Worm (Caenorhabditis elegans): ENCODE results near the gene sssh-1.

sssh-1 gene

ce11 chrX:14907257-14907801 lies 31.6 kb downstream of the sssh-1 start:
- TF ChIP-seq blmp-1 (tag; optimal IDR thresholded peaks at IDR 0.05), result peak; percentile 53
- TF ChIP-seq vab-15 (tag; optimal IDR thresholded peaks at IDR 0.05), result no peak
- peak in 2 of 6 experiments; percentile 29 to 61 for TF ChIP-seq elt-3 (tag; optimal IDR thresholded peaks at IDR 0.05)
- no peak for TF ChIP-seq lin-13 (GFP tag; optimal IDR thresholded peaks at IDR 0.05)

- peak; percentile 50 for TF ChIP-seq fkh-10 (GFP tag; optimal IDR thresholded peaks at IDR 0.05)
- no peak for TF ChIP-seq mdl-1 (tag; optimal IDR thresholded peaks at IDR 0.05)
- TF ChIP-seq elt-2 (tag; optimal IDR thresholded peaks at IDR 0.05), result no peak
Observed at ce11 chrX:14910689-14911088, 34.9 kb downstream of the sssh-1 start.

ce11 chrX:14916767-14917166 lies 41.0 kb downstream of the sssh-1 start:
- TF ChIP-seq nhr-20 (tag; optimal IDR thresholded peaks at IDR 0.05), result no peak
- peak; percentile 33 for TF ChIP-seq lin-14 (GFP tag; optimal IDR thresholded peaks at IDR 0.05)
- no peak for TF ChIP-seq blmp-1 (tag; optimal IDR thresholded peaks at IDR 0.05)
- peak; percentile 83 for TF ChIP-seq fkh-10 (GFP tag; optimal IDR thresholded peaks at IDR 0.05)
- TF ChIP-seq alr-1 (tag; optimal IDR thresholded peaks at IDR 0.05; ENCODE audit: borderline replicate concordance), result no peak
- no peak for TF ChIP-seq lin-13 (GFP tag; optimal IDR thresholded peaks at IDR 0.05)
- no peak for TF ChIP-seq efl-1 (optimal IDR thresholded peaks at IDR 0.05)
- peak in 1 of 2 experiments; percentile 62 for TF ChIP-seq efl-1 (GFP tag; optimal IDR thresholded peaks at IDR 0.05 in 1 of 2)
- no peak for TF ChIP-seq egl-27 (tag; optimal IDR thresholded peaks at IDR 0.05)

ce11 chrX:14918538-14918937 lies 42.8 kb downstream of the sssh-1 start, which contains the start of gene npr-40:
Gene npr-40 (plus strand): TSS chrX:14918838.
- no peak for TF ChIP-seq fkh-8 (tag; optimal IDR thresholded peaks at IDR 0.05)
- no peak for TF ChIP-seq ceh-63 (GFP tag; optimal IDR thresholded peaks at IDR 0.05)
- TF ChIP-seq snpc-4 (tag; optimal IDR thresholded peaks at IDR 0.05), result no peak
- TF ChIP-seq aha-1 (tag; optimal IDR thresholded peaks at IDR 0.05), result no peak
- no peak for TF ChIP-seq ceh-90 (tag; optimal IDR thresholded peaks at IDR 0.05)
- no peak for TF ChIP-seq ama-1 (optimal IDR thresholded peaks at IDR 0.05)
- TF ChIP-seq irx-1 (tag; optimal IDR thresholded peaks at IDR 0.05), result no peak
- TF ChIP-seq sox-4 (tag; optimal IDR thresholded peaks at IDR 0.05), result no peak
- no peak for TF ChIP-seq ces-1 (GFP tag; optimal IDR thresholded peaks at IDR 0.05)
- no peak for TF ChIP-seq rnt-1 (tag; optimal IDR thresholded peaks at IDR 0.05)
- TF ChIP-seq ceh-88 (GFP tag; IDR thresholded peaks at IDR 0.05), result no peak
- TF ChIP-seq mef-2 (tag; optimal IDR thresholded peaks at IDR 0.05), result no peak
- no peak for TF ChIP-seq aly-2 (tag; optimal IDR thresholded peaks at IDR 0.05)
- TF ChIP-seq jun-1 (tag; optimal IDR thresholded peaks at IDR 0.05), result no peak
- no peak for TF ChIP-seq nhr-76 (tag; optimal IDR thresholded peaks at IDR 0.05)
- no peak for TF ChIP-seq xbp-1 (tag; optimal IDR thresholded peaks at IDR 0.05)
- TF ChIP-seq zip-4 (GFP tag; optimal IDR thresholded peaks at IDR 0.05), result no peak
- no peak for TF ChIP-seq egl-27 (tag; optimal IDR thresholded peaks at IDR 0.05)
- no peak for TF ChIP-seq hpl-2 (GFP tag; optimal IDR thresholded peaks at IDR 0.05)
- no peak for TF ChIP-seq ets-5 (GFP tag; IDR thresholded peaks at IDR 0.05)

ce11 chrX:14920880-14921279 lies 45.1 kb downstream of the sssh-1 start:
- TF ChIP-seq skn-1 (tag; optimal IDR thresholded peaks at IDR 0.05) (no peak), aha-1 (tag; optimal IDR thresholded peaks at IDR 0.05) (no peak), fkh-10 (GFP tag; optimal IDR thresholded peaks at IDR 0.05) (peak; percentile 78), nhr-237 (tag; optimal IDR thresholded peaks at IDR 0.05) (no peak)

ce11 chrX:14922758-14923157 lies 47.0 kb downstream of the sssh-1 start:
- TF ChIP-seq unc-130 (tag; optimal IDR thresholded peaks at IDR 0.05) (no peak), vab-15 (tag; optimal IDR thresholded peaks at IDR 0.05) (no peak), tlp-1 (tag; optimal IDR thresholded peaks at IDR 0.05) (no peak), lin-14 (GFP tag; optimal IDR thresholded peaks at IDR 0.05) (no peak), jun-1 (tag; optimal IDR thresholded peaks at IDR 0.05) (no peak), nhr-20 (tag; optimal IDR thresholded peaks at IDR 0.05) (no peak), mab-9 (GFP tag; IDR thresholded peaks at IDR 0.05) (no peak), nhr-84 (tag; optimal IDR thresholded peaks at IDR 0.05) (no peak), unc-86 (tag; optimal IDR thresholded peaks at IDR 0.05) (no peak), mef-2 (tag; optimal IDR thresholded peaks at IDR 0.05) (no peak), rnt-1 (tag; optimal IDR thresholded peaks at IDR 0.05) (no peak), ceh-90 (tag; optimal IDR thresholded peaks at IDR 0.05) (no peak), dsc-1 (tag; optimal IDR thresholded peaks at IDR 0.05) (no peak), pag-3 (tag; optimal IDR thresholded peaks at IDR 0.05; ENCODE audit: borderline replicate concordance, insufficient read depth) (no peak), skn-1 (tag; optimal IDR thresholded peaks at IDR 0.05) (no peak), efl-3 (GFP tag; optimal IDR thresholded peaks at IDR 0.05) (no peak), hpl-2 (GFP tag; optimal IDR thresholded peaks at IDR 0.05) (no peak), pqm-1 (tag; optimal IDR thresholded peaks at IDR 0.05) (no peak), aha-1 (tag; optimal IDR thresholded peaks at IDR 0.05) (no peak), ceh-88 (GFP tag; IDR thresholded peaks at IDR 0.05) (no peak)

Measured in whole organism, L1 larva.